Fruit fly (Drosophila melanogaster) whole organism, adult: ENCODE data around the gene CG42538.

ENCODE experiments used
- CG12768 ChIP-seq: fragments of 200-800 bp; sonication (Bioruptor generic); optimal IDR thresholded peaks from 2 replicates; lab custom pipeline; 2017; ENCODE audit warnings: missing biosample characterization, missing genetic modification characterization, mild to moderate bottlenecking, moderate library complexity, missing genetic modification reagents
- Mnt ChIP-seq: fragments of 200-800 bp; sonication (Bioruptor generic); optimal IDR thresholded peaks from 2 replicates; lab custom pipeline; 2016; ENCODE audit warnings: missing biosample characterization, mild to moderate bottlenecking, missing genetic modification characterization
- tj ChIP-seq: fragments of 200-800 bp; sonication (Bioruptor generic); optimal IDR thresholded peaks from 3 replicates; lab custom pipeline; 2017; ENCODE audit warnings: missing biosample characterization, mild to moderate bottlenecking, missing genetic modification characterization, moderate library complexity

The CG42538 gene

dm6 chr3L:16083693-16084092 lies 49.4 kb downstream of the CG42538 start, which contains the start of gene CG13075:
Gene CG13075, plus strand, starts transcription at chr3L:16083993.
- TF ChIP-seq CG12768 (GFP tag; lab: Kevin White, UChicago) (no peak), Mnt (GFP tag; lab: Kevin White, UChicago) (no peak), tj (GFP tag; lab: Kevin White, UChicago) (no peak)
